Fruit fly (Drosophila melanogaster): ENCODE measurements around the gene Sirup.
"Not testable (repeated sequence)": the region's sequence is repeated elsewhere in the genome, so short reads cannot be mapped to it uniquely, and the experiment has no call there.

Gene Sirup

DNA sequence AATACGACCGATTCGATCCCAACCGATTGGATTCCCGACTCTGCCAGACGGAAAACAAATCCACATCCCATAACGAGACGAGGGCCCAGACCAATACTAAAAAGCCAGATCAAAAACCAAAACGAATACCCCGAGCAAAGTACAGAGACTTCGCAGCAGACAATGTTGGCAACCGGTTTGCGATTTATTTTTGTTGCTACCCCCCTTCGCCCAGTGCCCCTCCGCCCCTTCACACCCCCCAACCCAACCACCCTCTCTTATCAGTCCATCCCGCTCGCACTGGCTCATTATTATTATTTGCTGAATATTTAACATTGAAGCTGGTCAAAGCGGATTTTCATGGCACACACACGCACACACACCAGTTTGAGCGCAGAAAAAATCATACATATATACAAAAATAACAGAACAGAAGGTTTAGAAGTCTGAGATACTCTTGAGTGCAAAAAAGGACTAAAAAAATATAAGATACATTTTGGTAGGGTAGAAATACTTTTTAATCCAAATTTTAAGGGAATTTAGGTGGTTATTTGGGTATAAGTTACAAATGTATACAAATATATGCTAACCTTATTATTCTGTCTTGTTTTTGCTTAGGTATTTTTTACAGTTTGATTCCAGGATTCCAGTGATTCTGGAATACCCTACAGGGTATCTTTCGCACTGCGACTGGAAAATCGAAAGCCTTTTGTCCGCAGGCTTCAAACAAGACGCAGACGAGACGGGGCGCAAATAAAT is 25.0 kb upstream of the Sirup start (continued):
- TF ChIP-seq Ets96B (tag; optimal IDR thresholded peaks at IDR 0.05) (peak; percentile 39), CG6276 (GFP tag; optimal IDR thresholded peaks at IDR 0.05) (no peak), Hr4 (GFP tag; optimal IDR thresholded peaks at IDR 0.05) (peak; percentile 43), dsx (GFP tag; optimal IDR thresholded peaks at IDR 0.05; ENCODE audit: poor library complexity, severe bottlenecking) (peak; percentile 100), CG15336 (GFP tag; IDR thresholded peaks at IDR 0.05) (no peak), acj6 (GFP tag; optimal IDR thresholded peaks at IDR 0.05) (peak; percentile 61), net (GFP tag; optimal IDR thresholded peaks at IDR 0.05) (peak; percentile 21), CG9139 (GFP tag; optimal IDR thresholded peaks at IDR 0.05) (peak; percentile 5), Hr38 (GFP tag; optimal IDR thresholded peaks at IDR 0.05) (no peak), Hr39 (GFP tag; optimal IDR thresholded peaks at IDR 0.05) (peak; percentile 76), CG11762 (GFP tag; optimal IDR thresholded peaks at IDR 0.05; ENCODE audit: insufficient read depth) (peak; percentile 15), CG6792 (GFP tag; optimal IDR thresholded peaks at IDR 0.05) (peak; percentile 67), cyc (GFP tag; optimal IDR thresholded peaks at IDR 0.05) (peak; percentile 55), CG16779 (tag; optimal IDR thresholded peaks at IDR 0.05) (no peak), Sox15 (GFP tag; optimal IDR thresholded peaks at IDR 0.05) (peak; percentile 55), topi (GFP tag; optimal IDR thresholded peaks at IDR 0.05) (peak; percentile 61), CG7368 (GFP tag; optimal IDR thresholded peaks at IDR 0.05) (no peak), OdsH (GFP tag; optimal IDR thresholded peaks at IDR 0.05) (peak; percentile 61), Sox102F (GFP tag; optimal IDR thresholded peaks at IDR 0.05) (peak; percentile 76), CG3919 (GFP tag; optimal IDR thresholded peaks at IDR 0.05) (peak; percentile 52), CG31627 (GFP tag; optimal IDR thresholded peaks at IDR 0.05) (peak; percentile 78), spab (GFP tag; optimal IDR thresholded peaks at IDR 0.05) (peak; percentile 43), CG10669 (GFP tag; optimal IDR thresholded peaks at IDR 0.05) (peak; percentile 45), fd85E (GFP tag; optimal IDR thresholded peaks at IDR 0.05) (no peak), fd59A (GFP tag; optimal IDR thresholded peaks at IDR 0.05) (peak; percentile 42), eg (GFP tag; IDR thresholded peaks at IDR 0.05) (0 out of 3 replicates have a peak, but pooled peaks have one; percentile 24), lz (GFP tag; optimal IDR thresholded peaks at IDR 0.05) (peak; percentile 80), CG6163 (GFP tag; IDR thresholded peaks at IDR 0.05) (peak; percentile 39)

DNA sequence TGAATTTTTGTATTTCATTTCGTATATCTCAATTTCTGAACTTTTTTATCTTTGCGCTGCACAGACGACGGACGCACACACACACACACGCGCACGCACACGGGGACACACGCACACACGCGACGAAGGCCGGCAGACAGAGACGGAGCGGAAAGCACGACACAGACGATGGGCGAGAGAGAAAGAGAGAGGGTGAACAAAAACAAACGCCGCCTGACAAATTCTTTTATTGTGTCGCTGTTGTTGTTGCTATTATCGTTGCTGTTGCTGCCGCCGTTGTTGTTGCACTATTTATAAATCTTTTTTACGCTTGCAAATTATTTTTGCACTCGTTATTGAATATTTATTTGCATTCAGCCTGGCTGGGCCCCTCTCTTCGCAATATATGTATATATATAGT is 21.9 kb upstream of the Sirup start:
- TF ChIP-seq Sox14 (GFP tag; optimal IDR thresholded peaks at IDR 0.05) (peak; percentile 52), CG7368 (GFP tag; optimal IDR thresholded peaks at IDR 0.05) (no peak), fd85E (GFP tag; optimal IDR thresholded peaks at IDR 0.05) (no peak), ss (GFP tag; optimal IDR thresholded peaks at IDR 0.05) (peak; percentile 9 to 63), Eip75B (GFP tag; optimal IDR thresholded peaks at IDR 0.05) (no peak), dsx (GFP tag; optimal IDR thresholded peaks at IDR 0.05; ENCODE audit: poor library complexity, severe bottlenecking) (peak; percentile 11), Eip78C (GFP tag) (peak; percentile 24), CG34406 (GFP tag; optimal IDR thresholded peaks at IDR 0.05) (no peak), fkh (GFP tag; optimal IDR thresholded peaks at IDR 0.05) (peak; percentile 19), Hr39 (GFP tag; optimal IDR thresholded peaks at IDR 0.05) (no peak), lz (GFP tag; optimal IDR thresholded peaks at IDR 0.05) (no peak), CG11762 (GFP tag; optimal IDR thresholded peaks at IDR 0.05; ENCODE audit: insufficient read depth) (no peak), CG8119 (GFP tag; IDR thresholded peaks at IDR 0.05) (no peak), eg (GFP tag; IDR thresholded peaks at IDR 0.05) (peak; percentile 45; the same call in 1 of the 3 replicates), svp (GFP tag) (peak; percentile 31), CG3919 (GFP tag; optimal IDR thresholded peaks at IDR 0.05) (no peak), topi (GFP tag; optimal IDR thresholded peaks at IDR 0.05) (no peak)

DNA sequence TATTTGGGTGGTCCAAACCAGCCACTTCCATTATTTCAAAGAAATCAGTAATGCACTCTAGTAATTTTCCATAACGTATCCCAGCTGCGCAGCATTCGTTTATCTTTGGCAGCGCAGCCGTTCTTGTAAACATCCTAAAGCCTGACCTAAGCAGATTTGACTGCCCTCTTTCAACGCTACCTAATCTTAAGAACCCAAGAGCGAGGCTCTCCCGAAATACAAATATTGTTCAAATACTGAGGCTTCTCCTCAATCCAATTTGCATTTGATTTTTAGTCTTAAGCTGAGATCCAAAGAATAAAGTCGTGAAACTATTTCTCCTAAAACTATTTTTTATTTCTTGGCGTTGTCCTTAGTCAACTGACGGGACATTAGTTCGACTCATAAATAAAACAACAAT is 15.0 kb upstream of the Sirup start, which contains the start of gene CG7231:
TSS of gene CG7231 (plus strand) at position 301 of the 400 bp plus-strand sequence.
- TF ChIP-seq Smox, CG6854, fkh (GFP tag; optimal IDR thresholded peaks at IDR 0.05): not testable (repeated sequence)
